Worm (Caenorhabditis elegans) whole organism, L3 larva: ENCODE data around the gene C45B11.6.

ENCODE experiments used
- ceh-9 ChIP-seq: sonication (generic microtip); optimal IDR thresholded peaks from 2 replicates; lab custom pipeline; 2018; ENCODE audit warnings: missing biosample characterization, missing genetic modification characterization
- egl-5 ChIP-seq: fragments of 150-350 bp; optimal IDR thresholded peaks from 2 replicates; lab custom pipeline; 2017; ENCODE audit warnings: missing biosample characterization, missing genetic modification reagents, missing genetic modification characterization, inconsistent platforms
- elt-2 ChIP-seq: sonication (generic microtip); optimal IDR thresholded peaks from 2 replicates; lab custom pipeline; 2016; ENCODE audit warnings: missing genetic modification reagents, mild to moderate bottlenecking, missing genetic modification characterization, missing compliant biosample characterization
- fkh-10 ChIP-seq: sonication (generic microtip); optimal IDR thresholded peaks from 2 replicates; lab custom pipeline; 2017; ENCODE audit warnings: missing biosample characterization, missing genetic modification reagents, missing genetic modification characterization
- fos-1 ChIP-seq: fragments of 150-350 bp; optimal IDR thresholded peaks from 2 replicates; lab custom pipeline; 2014; ENCODE audit warnings: missing biosample characterization, missing genetic modification characterization
- mml-1 ChIP-seq: fragments of 150-350 bp; sonication (generic microtip); optimal IDR thresholded peaks from 3 replicates; lab custom pipeline; 2014; ENCODE audit warnings: missing biosample characterization, missing genetic modification characterization
- nhr-11 ChIP-seq: fragments of 150-350 bp; optimal IDR thresholded peaks from 2 replicates; lab custom pipeline; 2014; ENCODE audit warnings: missing biosample characterization, missing genetic modification characterization
- nhr-12 ChIP-seq: fragments of 150-350 bp; optimal IDR thresholded peaks from 2 replicates; lab custom pipeline; 2014; ENCODE audit warnings: missing biosample characterization, missing genetic modification characterization
- nhr-28 ChIP-seq: fragments of 150-350 bp; optimal IDR thresholded peaks from 2 replicates; lab custom pipeline; 2014; ENCODE audit warnings: missing biosample characterization, missing genetic modification characterization
- nhr-77 ChIP-seq: fragments of 150-350 bp; optimal IDR thresholded peaks from 2 replicates; lab custom pipeline; 2014; ENCODE audit warnings: missing biosample characterization, missing genetic modification characterization
- pqm-1 ChIP-seq: fragments of 150-350 bp; optimal IDR thresholded peaks from 2 replicates; lab custom pipeline; 2017; ENCODE audit warnings: missing biosample characterization, missing genetic modification characterization, inconsistent platforms
- skn-1 ChIP-seq: fragments of 150-350 bp; optimal IDR thresholded peaks from 2 replicates; lab custom pipeline; 2014; ENCODE audit warnings: missing biosample characterization, missing genetic modification characterization
- snpc-4 ChIP-seq: fragments of 150-350 bp; optimal IDR thresholded peaks from 2 replicates; lab custom pipeline; 2014; ENCODE audit warnings: missing biosample characterization, missing genetic modification characterization
- ztf-11 ChIP-seq: fragments of 150-350 bp; optimal IDR thresholded peaks from 2 replicates; lab custom pipeline; 2014; ENCODE audit warnings: missing biosample characterization, missing genetic modification characterization

DNA sequence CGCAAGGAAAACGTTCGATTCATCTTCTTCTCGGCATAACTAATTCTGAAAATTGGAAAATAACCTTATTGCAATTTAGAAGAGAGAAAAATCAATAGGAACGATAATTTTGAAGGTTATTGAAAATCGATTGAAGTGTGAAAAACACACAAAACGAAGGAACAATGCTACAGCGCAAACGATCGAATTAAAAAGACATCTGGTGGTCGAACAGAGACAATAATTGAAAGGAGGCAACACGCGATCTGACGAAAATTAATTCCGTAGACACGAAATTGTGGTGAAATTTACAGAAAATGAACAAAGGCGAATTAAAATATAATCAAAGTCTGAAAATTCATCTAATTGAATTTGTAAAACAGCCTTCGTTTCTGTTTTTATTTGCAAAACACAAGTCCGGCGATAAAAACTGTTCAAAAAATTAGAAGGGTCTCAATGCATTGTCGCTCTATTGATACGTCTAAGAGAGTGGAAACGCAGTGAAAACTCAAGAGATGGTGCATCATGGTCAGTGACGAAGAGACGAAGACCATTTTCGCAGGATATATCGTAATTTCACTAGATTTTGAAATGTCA is 4.4 kb upstream of the C45B11.6 start, which contains the start of gene pak-2:
- TF ChIP-seq fkh-10 (GFP tag; lab: Kevin White, UChicago) (peak; percentile 7), ztf-11 (tag; lab: Kevin White, UChicago) (no peak), elt-2 (tag; lab: Kevin White, UChicago) (peak; percentile 64), egl-5 (tag; lab: Kevin White, UChicago) (peak; percentile 72), nhr-28 (no peak), pqm-1 (tag; lab: Kevin White, UChicago) (peak; percentile 28), snpc-4 (tag; lab: Kevin White, UChicago) (no peak), nhr-12 (tag; lab: Kevin White, UChicago) (no peak), skn-1 (tag; lab: Kevin White, UChicago) (no peak), mml-1 (no peak), nhr-11 (tag; lab: Kevin White, UChicago) (peak; percentile 24), nhr-77 (tag; lab: Kevin White, UChicago) (no peak), fos-1 (tag; lab: Kevin White, UChicago) (no peak), ceh-9 (tag; lab: Kevin White, UChicago) (no peak)
